Fruit fly (Drosophila melanogaster): ENCODE results near the gene Rab21.

DNA sequence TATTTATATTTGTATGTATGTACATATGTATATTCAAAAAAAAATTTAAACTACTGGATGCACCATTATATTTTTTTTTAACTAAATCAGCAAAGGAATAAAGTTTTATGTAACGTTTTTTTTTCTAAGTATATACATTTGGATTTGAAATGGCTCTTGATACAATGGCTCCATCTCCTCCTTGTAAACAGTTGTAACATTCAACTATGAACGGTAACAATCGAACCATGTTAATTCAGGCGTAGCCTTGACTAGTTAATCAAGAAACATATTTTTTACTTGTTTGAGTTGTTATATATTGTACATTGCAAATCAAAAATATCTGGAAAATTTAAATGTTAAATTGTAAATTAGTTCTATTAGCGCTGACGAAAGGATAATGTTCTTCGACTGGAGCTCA, 22.6 kb upstream of the Rab21 start, which contains the start of gene CG12061:
- TF ChIP-seq usp (GFP tag; optimal IDR thresholded peaks at IDR 0.05) (no peak), EcR (GFP tag; optimal IDR thresholded peaks at IDR 0.05) (no peak), psq (optimal IDR thresholded peaks at IDR 0.05) (no peak)

Data from whole organism.